Worm (Caenorhabditis elegans) whole organism, L4 larva: ENCODE measurements around the gene C35A5.8.

Experiments used
- F26F4.8 ChIP-seq: fragments of 200-800 bp; sonication (Bioruptor generic); conservative IDR thresholded peaks from 2 replicates; pipeline ENCODE4 v1.3.6; 2022; ENCODE audit warnings: missing genetic modification characterization, missing compliant biosample characterization
- T20F7.1 ChIP-seq: fragments of 200-800 bp; sonication (Bioruptor generic); optimal IDR thresholded peaks from 2 replicates; lab custom pipeline; 2018; ENCODE audit warnings: mild to moderate bottlenecking, missing genetic modification characterization, missing compliant biosample characterization
- Y105C5A.15 ChIP-seq: fragments of 200-800 bp; sonication (Bioruptor generic); IDR thresholded peaks from 2 replicates; pipeline ENCODE4 v1.3.6; 2022; ENCODE audit warnings: missing genetic modification characterization, missing compliant biosample characterization
- Y48G9A.11 ChIP-seq: fragments of 200-800 bp; sonication (Bioruptor generic); IDR thresholded peaks from 2 replicates; pipeline ENCODE4 v1.3.6; 2022; ENCODE audit warnings: missing genetic modification reagents, missing genetic modification characterization, missing compliant biosample characterization
- Y75B8A.6 ChIP-seq: fragments of 200-800 bp; sonication (Bioruptor generic); IDR thresholded peaks from 2 replicates; pipeline ENCODE4 v1.3.6; 2022; ENCODE audit warnings: missing genetic modification reagents, missing genetic modification characterization, missing compliant biosample characterization
- aha-1 ChIP-seq: fragments of 150-350 bp; peaks from one replicate; lab custom pipeline; 2014; ENCODE audit warnings: missing biosample characterization, missing genetic modification characterization
- ama-1 ChIP-seq: fragments of 150-350 bp; optimal IDR thresholded peaks from 2 replicates; lab custom pipeline; 2014; ENCODE audit warnings: inconsistent platforms, mixed read lengths
- arid-1 ChIP-seq: fragments of 200-800 bp; sonication (Bioruptor generic); conservative IDR thresholded peaks from 2 replicates; pipeline ENCODE4 v1.3.6; 2022; ENCODE audit warnings: missing genetic modification reagents, missing genetic modification characterization, missing compliant biosample characterization
- ces-1 ChIP-seq: fragments of 150-350 bp; sonication (generic microtip); optimal IDR thresholded peaks from 4 replicates; lab custom pipeline; 2014; ENCODE audit warnings: missing biosample characterization, missing genetic modification reagents, missing genetic modification characterization
- cey-2 ChIP-seq: sonication (generic microtip); optimal IDR thresholded peaks from 3 replicates; lab custom pipeline; 2017; ENCODE audit warnings: missing genetic modification characterization, mild to moderate bottlenecking, missing compliant biosample characterization, antibody characterized with exemption, borderline replicate concordance; ENCODE audit not compliant: insufficient read depth
- dmd-6 ChIP-seq: fragments of 200-800 bp; sonication (Bioruptor generic); IDR thresholded peaks from 2 replicates; pipeline ENCODE4 v1.3.6; 2022; ENCODE audit warnings: missing genetic modification reagents, missing genetic modification characterization, missing compliant biosample characterization
- dmd-9 ChIP-seq: fragments of 200-800 bp; sonication (Bioruptor generic); IDR thresholded peaks from 2 replicates; pipeline ENCODE4 v1.3.6; 2022; ENCODE audit warnings: missing genetic modification reagents, missing genetic modification characterization, missing compliant biosample characterization
- duxl-1 ChIP-seq: sonication (generic microtip); optimal IDR thresholded peaks from 2 replicates; lab custom pipeline; 2016; ENCODE audit warnings: mild to moderate bottlenecking, missing genetic modification characterization, moderate library complexity, missing compliant biosample characterization; ENCODE audit not compliant: poor library complexity
- dve-1 ChIP-seq: sonication (generic microtip); optimal IDR thresholded peaks from 2 replicates; lab custom pipeline; 2017; ENCODE audit warnings: antibody characterized with exemption, mild to moderate bottlenecking, missing genetic modification characterization, missing compliant biosample characterization; ENCODE audit not compliant: insufficient read depth
- egl-27 ChIP-seq: sonication (generic microtip); optimal IDR thresholded peaks from 3 replicates; lab custom pipeline; 2017; ENCODE audit warnings: missing biosample characterization, missing genetic modification reagents, missing genetic modification characterization
- jun-1 ChIP-seq: fragments of 150-350 bp; optimal IDR thresholded peaks from 2 replicates; lab custom pipeline; 2014; ENCODE audit warnings: missing biosample characterization, missing genetic modification reagents, missing genetic modification characterization
- lim-7 ChIP-seq: fragments of 200-800 bp; sonication (Bioruptor generic); IDR thresholded peaks from 2 replicates; pipeline ENCODE4 v1.3.6; 2022; ENCODE audit warnings: missing genetic modification characterization, missing compliant biosample characterization
- lin-29 ChIP-seq: fragments of 200-800 bp; sonication (Bioruptor generic); IDR thresholded peaks from 2 replicates; pipeline ENCODE4 v1.3.6; 2022; ENCODE audit warnings: missing genetic modification reagents, missing genetic modification characterization, missing compliant biosample characterization
- mdl-1 ChIP-seq, 2 experiments: fragments of 150-350 bp in 1 of 2; sonication (generic microtip) in 1 of 2; optimal IDR thresholded peaks; 2 replicates each; lab custom pipeline; 2014 to 2017; ENCODE audit warnings: missing biosample characterization in 2 of 2, missing genetic modification characterization in 2 of 2
- nhr-102 ChIP-seq: sonication (generic microtip); optimal IDR thresholded peaks from 2 replicates; lab custom pipeline; 2016; ENCODE audit warnings: mild to moderate bottlenecking, missing genetic modification characterization, moderate library complexity, missing compliant biosample characterization
- nhr-111 ChIP-seq: fragments of 200-800 bp; sonication (Bioruptor generic); optimal IDR thresholded peaks from 2 replicates; lab custom pipeline; 2018; ENCODE audit warnings: mild to moderate bottlenecking, missing genetic modification characterization, missing compliant biosample characterization
- nhr-237 ChIP-seq: sonication (generic microtip); optimal IDR thresholded peaks from 2 replicates; lab custom pipeline; 2017; ENCODE audit warnings: missing biosample characterization, missing genetic modification characterization
- nhr-28 ChIP-seq: fragments of 150-350 bp; optimal IDR thresholded peaks from 2 replicates; lab custom pipeline; 2014; ENCODE audit warnings: missing biosample characterization, missing genetic modification characterization
- nhr-41 ChIP-seq: fragments of 200-800 bp; sonication (Bioruptor generic); IDR thresholded peaks from 2 replicates; pipeline ENCODE4 v1.3.6; 2022; ENCODE audit warnings: missing genetic modification reagents, missing genetic modification characterization, missing compliant biosample characterization
- rbr-2 ChIP-seq: sonication (generic microtip); optimal IDR thresholded peaks from 2 replicates; lab custom pipeline; 2016; ENCODE audit warnings: missing genotype, missing genetic modification characterization, missing compliant biosample characterization
- saeg-2 ChIP-seq: fragments of 200-800 bp; sonication (Bioruptor generic); IDR thresholded peaks from 2 replicates; pipeline ENCODE4 v1.3.6; 2022; ENCODE audit warnings: missing genetic modification reagents, missing genetic modification characterization, missing compliant biosample characterization
- set-16 ChIP-seq: fragments of 200-800 bp; sonication (Bioruptor generic); IDR thresholded peaks from 2 replicates; pipeline ENCODE4 v1.3.6; 2022; ENCODE audit warnings: missing genetic modification reagents, missing genetic modification characterization, missing compliant biosample characterization
- skn-1 ChIP-seq: fragments of 150-350 bp; optimal IDR thresholded peaks from 2 replicates; lab custom pipeline; 2014; ENCODE audit warnings: missing biosample characterization, missing genetic modification characterization
- tag-97 ChIP-seq: fragments of 200-800 bp; sonication (Bioruptor generic); IDR thresholded peaks from 2 replicates; pipeline ENCODE4 v1.3.6; 2022; ENCODE audit warnings: missing genetic modification characterization, missing compliant biosample characterization
- unc-130 ChIP-seq: sonication (generic microtip); optimal IDR thresholded peaks from 2 replicates; lab custom pipeline; 2016; ENCODE audit warnings: missing genetic modification reagents, missing genetic modification characterization, missing compliant biosample characterization
- unc-62 ChIP-seq, 3 experiments: fragments of 150-350 bp in 1 of 3; sonication (generic microtip); optimal IDR thresholded peaks in 2 of 3; peaks in 1 of 3; 1 replicate in 1 of 3; 2 replicates in 2 of 3; lab custom pipeline; 2014 to 2017; ENCODE audit warnings: missing biosample characterization in 3 of 3, missing genetic modification characterization in 3 of 3, missing genetic modification reagents in 3 of 3, missing genotype in 1 of 3
- zfp-2 ChIP-seq: sonication (generic microtip); optimal IDR thresholded peaks from 2 replicates; lab custom pipeline; 2016; ENCODE audit warnings: mild to moderate bottlenecking, missing genetic modification characterization, missing compliant biosample characterization

The C35A5.8 gene

ce11 chrV:10561632-10562031 lies 35.9 kb upstream of the C35A5.8 start:
- peak in 1 of 2 experiments; percentile 73 for TF ChIP-seq unc-62 (GFP tag; optimal IDR thresholded peaks at IDR 0.05 in 1 of 2; lab: Kevin White, UChicago)
- TF ChIP-seq unc-62 (tag; optimal IDR thresholded peaks at IDR 0.05; lab: Kevin White, UChicago) = no peak
- no peak for TF ChIP-seq saeg-2 (GFP tag; lab: Robert Waterston, UW)
- TF ChIP-seq T20F7.1 (GFP tag; lab: Kevin White, UChicago) = no peak
- no peak for TF ChIP-seq ama-1 (lab: Kevin White, UChicago)
- no peak for TF ChIP-seq duxl-1 (tag; lab: Kevin White, UChicago)
- no peak for TF ChIP-seq lim-7 (GFP tag; lab: Robert Waterston, UW)
- no peak for TF ChIP-seq Y48G9A.11 (GFP tag; lab: Robert Waterston, UW)
- TF ChIP-seq set-16 (GFP tag; lab: Robert Waterston, UW) = peak; percentile 84; the same call in 1 of the 2 replicates

- TF ChIP-seq saeg-2 (GFP tag; lab: Robert Waterston, UW) (no peak), ces-1 (GFP tag; lab: Kevin White, UChicago) (no peak), cey-2 (tag; lab: Kevin White, UChicago) (no peak), dmd-9 (GFP tag; lab: Robert Waterston, UW) (no peak), F26F4.8 (GFP tag; lab: Robert Waterston, UW) (no peak), Y75B8A.6 (no peak), nhr-111 (GFP tag; lab: Kevin White, UChicago) (no peak), set-16 (GFP tag; lab: Robert Waterston, UW) (no peak), nhr-28 (tag; lab: Kevin White, UChicago) (no peak), jun-1 (tag; lab: Kevin White, UChicago) (no peak), nhr-41 (GFP tag; lab: Robert Waterston, UW) (no peak), dve-1 (no peak), nhr-102 (tag; lab: Kevin White, UChicago) (no peak), rbr-2 (no peak), aha-1 (no peak), dmd-6 (GFP tag; lab: Robert Waterston, UW) (no peak), lin-29 (GFP tag; lab: Robert Waterston, UW) (no peak), skn-1 (no peak), zfp-2 (tag; lab: Kevin White, UChicago) (no peak), Y105C5A.15 (no peak)
Observed at ce11 chrV:10560621-10561020, 34.9 kb upstream of the C35A5.8 start, which contains the start of gene col-152. Gene col-152, plus strand, starts transcription at chrV:10560921.

- TF ChIP-seq unc-62 (GFP tag; optimal IDR thresholded peaks at IDR 0.05 in 1 of 2; lab: Kevin White, UChicago) (peak in 1 of 2 experiments; percentile 34), unc-62 (tag; optimal IDR thresholded peaks at IDR 0.05; lab: Kevin White, UChicago) (no peak), egl-27 (tag; lab: Kevin White, UChicago) (no peak)
Observed at ce11 chrV:10557676-10558075, 32.0 kb upstream of the C35A5.8 start, which contains the start of gene best-14. Gene best-14, plus strand, starts transcription at chrV:10557976.

ce11 chrV:10557094-10557493 lies 31.4 kb upstream of the C35A5.8 start:
- TF ChIP-seq nhr-28 (tag; lab: Kevin White, UChicago) (peak; percentile 49), Y75B8A.6 (no peak), arid-1 (no peak), tag-97 (GFP tag; lab: Robert Waterston, UW) (no peak), mdl-1 (tag; optimal IDR thresholded peaks at IDR 0.05; lab: Kevin White, UChicago) (no peak), unc-130 (GFP tag; lab: Kevin White, UChicago) (no peak)
- TF ChIP-seq, all 104 proteins: peak for 1

- TF ChIP-seq unc-62 (GFP tag; optimal IDR thresholded peaks at IDR 0.05 in 1 of 2; lab: Kevin White, UChicago) (peak in 1 of 2 experiments; percentile 85), unc-62 (tag; optimal IDR thresholded peaks at IDR 0.05; lab: Kevin White, UChicago) (no peak), nhr-237 (no peak)
Observed at ce11 chrV:10556362-10556761, 30.7 kb upstream of the C35A5.8 start.
